Worm (Caenorhabditis elegans) whole organism, young adult: ENCODE results near the gene Y105C5A.15.

Experiments used
- B0035.1 ChIP-seq: sonication (generic microtip); optimal IDR thresholded peaks from 2 replicates; lab custom pipeline; 2016; ENCODE audit warnings: missing genetic modification characterization, mild to moderate bottlenecking, missing compliant biosample characterization, missing genotype, missing genetic modification reagents
- B0261.1 ChIP-seq: sonication (generic microtip); optimal IDR thresholded peaks from 2 replicates; lab custom pipeline; 2016; ENCODE audit warnings: mild to moderate bottlenecking, missing genetic modification characterization, moderate library complexity, missing compliant biosample characterization
- D2030.7 ChIP-seq: fragments of 200-800 bp; sonication (Bioruptor generic); IDR thresholded peaks from 2 replicates; pipeline ENCODE4 v1.3.6; 2022; ENCODE audit warnings: missing genetic modification reagents, missing genetic modification characterization, missing compliant biosample characterization
- K12H6.12 ChIP-seq: fragments of 200-800 bp; sonication (Bioruptor generic); optimal IDR thresholded peaks from 2 replicates; lab custom pipeline; 2018; ENCODE audit warnings: mild to moderate bottlenecking, missing genetic modification characterization, missing compliant biosample characterization
- Y53F4B.3 ChIP-seq: fragments of 200-800 bp; sonication (Bioruptor generic); IDR thresholded peaks from 2 replicates; pipeline ENCODE4 v1.3.6; 2022; ENCODE audit warnings: missing genetic modification reagents, missing genetic modification characterization, missing compliant biosample characterization
- Y53G8AR.9 ChIP-seq: fragments of 200-800 bp; sonication (Bioruptor generic); conservative IDR thresholded peaks from 2 replicates; pipeline ENCODE4 v1.3.6; 2022; ENCODE audit warnings: missing genetic modification reagents, missing genetic modification characterization, missing compliant biosample characterization
- ZK185.1 ChIP-seq: sonication (generic microtip); optimal IDR thresholded peaks from 2 replicates; lab custom pipeline; 2016; ENCODE audit warnings: mild to moderate bottlenecking, missing genetic modification characterization, missing compliant biosample characterization; ENCODE audit not compliant: poor library complexity, severe bottlenecking
- atf-7 ChIP-seq: sonication (generic microtip); optimal IDR thresholded peaks from 2 replicates; lab custom pipeline; 2017; ENCODE audit warnings: mild to moderate bottlenecking, missing genetic modification characterization, missing compliant biosample characterization
- attf-6 ChIP-seq: fragments of 200-800 bp; sonication (Bioruptor generic); IDR thresholded peaks from 2 replicates; pipeline ENCODE4 v1.3.6; 2022; ENCODE audit warnings: missing genetic modification reagents, missing genetic modification characterization, missing compliant biosample characterization
- ceh-100 ChIP-seq: fragments of 200-800 bp; sonication (Bioruptor generic); IDR thresholded peaks from 2 replicates; pipeline ENCODE4 v1.3.6; 2022; ENCODE audit warnings: missing genetic modification reagents, missing genetic modification characterization, missing compliant biosample characterization
- ceh-40 ChIP-seq: fragments of 200-800 bp; sonication (Bioruptor generic); IDR thresholded peaks from 2 replicates; pipeline ENCODE4 v1.3.6; 2022; ENCODE audit warnings: missing genetic modification characterization, missing compliant biosample characterization
- efl-1 ChIP-seq: fragments of 150-350 bp; optimal IDR thresholded peaks from 2 replicates; lab custom pipeline; 2014; ENCODE audit warnings: missing biosample characterization, missing genetic modification reagents, missing genetic modification characterization
- ekl-4 ChIP-seq: fragments of 200-800 bp; sonication (Bioruptor generic); IDR thresholded peaks from 2 replicates; pipeline ENCODE4 v1.3.6; 2022; ENCODE audit warnings: missing genetic modification reagents, missing genetic modification characterization, missing compliant biosample characterization
- hmg-1.2 ChIP-seq: fragments of 200-800 bp; sonication (Bioruptor generic); IDR thresholded peaks from 2 replicates; pipeline ENCODE4 v1.3.6; 2022; ENCODE audit warnings: missing genetic modification reagents, missing genetic modification characterization, missing compliant biosample characterization
- hsf-1 ChIP-seq: fragments of 200-800 bp; sonication (Bioruptor generic); IDR thresholded peaks from 2 replicates; pipeline ENCODE4 v1.3.6; 2022; ENCODE audit warnings: missing genetic modification reagents, missing genetic modification characterization, missing compliant biosample characterization
- lsl-1 ChIP-seq: fragments of 200-800 bp; sonication (Bioruptor generic); optimal IDR thresholded peaks from 2 replicates; lab custom pipeline; 2018; ENCODE audit warnings: mild to moderate bottlenecking, missing genetic modification characterization, moderate library complexity, missing compliant biosample characterization
- madf-3 ChIP-seq: fragments of 200-800 bp; sonication (Bioruptor generic); IDR thresholded peaks from 2 replicates; pipeline ENCODE4 v1.3.6; 2022; ENCODE audit warnings: missing genetic modification reagents, missing genetic modification characterization, missing compliant biosample characterization
- madf-6 ChIP-seq: fragments of 200-800 bp; sonication (Bioruptor generic); IDR thresholded peaks from 2 replicates; pipeline ENCODE4 v1.3.6; 2022; ENCODE audit warnings: missing genetic modification reagents, missing genetic modification characterization, missing compliant biosample characterization
- mcd-1 ChIP-seq: fragments of 200-800 bp; sonication (Bioruptor generic); IDR thresholded peaks from 2 replicates; pipeline ENCODE4 v1.3.6; 2022; ENCODE audit warnings: missing genetic modification reagents, missing genetic modification characterization, missing compliant biosample characterization
- pbrm-1 ChIP-seq: fragments of 200-800 bp; sonication (Bioruptor generic); IDR thresholded peaks from 2 replicates; pipeline ENCODE4 v1.3.6; 2022; ENCODE audit warnings: missing genetic modification reagents, missing genetic modification characterization, missing compliant biosample characterization
- pha-4 ChIP-seq: fragments of 150-350 bp; sonication (generic microtip); optimal IDR thresholded peaks from 2 replicates; lab custom pipeline; 2014; ENCODE audit warnings: missing biosample characterization, missing genetic modification reagents, missing genetic modification characterization
- rcor-1 ChIP-seq: fragments of 200-800 bp; sonication (Bioruptor generic); IDR thresholded peaks from 2 replicates; pipeline ENCODE4 v1.3.6; 2022; ENCODE audit warnings: missing genetic modification reagents, missing genetic modification characterization, missing compliant biosample characterization
- snpc-1.1 ChIP-seq: sonication (generic microtip); optimal IDR thresholded peaks from 2 replicates; lab custom pipeline; 2017; ENCODE audit warnings: missing genetic modification characterization, mild to moderate bottlenecking, missing compliant biosample characterization, antibody characterized with exemption, moderate library complexity, missing genotype, missing genetic modification reagents; ENCODE audit not compliant: insufficient read depth
- snpc-1.3 ChIP-seq: sonication (generic microtip); optimal IDR thresholded peaks from 2 replicates; lab custom pipeline; 2017; ENCODE audit warnings: missing genetic modification characterization, mild to moderate bottlenecking, missing compliant biosample characterization, antibody characterized with exemption, moderate library complexity, missing genotype, missing genetic modification reagents; ENCODE audit not compliant: insufficient read depth
- snpc-3.4 ChIP-seq: sonication (generic microtip); optimal IDR thresholded peaks from 2 replicates; lab custom pipeline; 2017; ENCODE audit warnings: missing genetic modification characterization, mild to moderate bottlenecking, missing compliant biosample characterization, antibody characterized with exemption, moderate library complexity, missing genotype, missing genetic modification reagents
- snpc-4 ChIP-seq, 5 experiments: fragments of 150-350 bp in 1 of 5; sonication (generic microtip) in 4 of 5; optimal IDR thresholded peaks; 2 replicates each; lab custom pipeline; 2014 to 2018; ENCODE audit warnings: missing genetic modification characterization in 5 of 5, missing biosample characterization in 3 of 5, antibody characterized with exemption in 2 of 5, mild to moderate bottlenecking in 2 of 5, missing compliant biosample characterization in 2 of 5, missing genotype in 2 of 5, moderate library complexity in 2 of 5, missing genetic modification reagents in 1 of 5
- tbp1 ChIP-seq: fragments of 200-800 bp; sonication (Bioruptor generic); optimal IDR thresholded peaks from 2 replicates; lab custom pipeline; 2018; ENCODE audit warnings: mild to moderate bottlenecking, missing genetic modification characterization, missing compliant biosample characterization
- ztf-18 ChIP-seq: sonication (generic microtip); optimal IDR thresholded peaks from 2 replicates; lab custom pipeline; 2016; ENCODE audit warnings: missing genotype, mild to moderate bottlenecking, missing genetic modification characterization, missing compliant biosample characterization
- ztf-22 ChIP-seq: fragments of 200-800 bp; sonication (Bioruptor generic); optimal IDR thresholded peaks from 2 replicates; lab custom pipeline; 2018; ENCODE audit warnings: mild to moderate bottlenecking, missing genetic modification characterization, moderate library complexity, missing compliant biosample characterization
- ztf-3 ChIP-seq: fragments of 200-800 bp; sonication (Bioruptor generic); optimal IDR thresholded peaks from 2 replicates; lab custom pipeline; 2018; ENCODE audit warnings: mild to moderate bottlenecking, missing genetic modification characterization, missing compliant biosample characterization

Gene Y105C5A.15

DNA sequence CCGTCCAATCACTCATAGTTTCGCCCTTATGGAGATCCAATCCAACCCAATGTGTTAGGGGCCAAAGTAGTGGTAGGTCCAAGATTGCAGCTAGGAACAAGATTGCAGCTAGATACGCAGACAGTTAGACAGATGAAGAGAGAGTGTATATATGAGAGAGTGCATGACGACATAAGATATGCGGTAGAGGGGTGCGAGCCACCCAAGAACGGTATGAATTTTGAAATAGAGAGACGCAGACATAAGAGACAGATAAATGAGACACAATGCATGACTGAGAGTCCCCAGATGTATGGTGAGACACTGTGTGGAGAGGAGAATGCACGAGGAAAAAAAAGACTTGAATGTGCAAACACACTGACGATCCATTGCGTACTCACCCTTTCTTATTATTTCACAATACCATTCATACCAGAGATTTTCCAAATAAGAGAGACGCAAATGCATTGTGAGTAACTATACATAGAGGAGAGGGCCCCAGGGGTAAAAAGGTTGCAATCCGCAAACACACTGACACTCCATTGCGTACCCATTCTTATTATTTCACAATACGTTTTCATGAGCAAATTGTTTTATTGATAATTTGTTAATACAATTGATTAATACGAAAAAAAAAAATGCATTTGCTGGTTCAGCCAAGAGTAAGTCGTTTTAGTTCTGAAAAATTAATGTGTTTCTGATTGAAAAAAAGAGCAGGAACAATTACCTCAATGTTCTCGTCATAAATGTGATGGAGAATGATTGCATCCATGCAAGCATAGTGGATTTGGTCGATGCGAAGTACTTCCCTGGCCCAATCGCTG lies 42.4 kb upstream of the Y105C5A.15 start, which contains the start of the genes Y105C5A.1268 and Y105C5A.1272 (continued):
- TF ChIP-seq atf-7 (tag; lab: Kevin White, UChicago): peak; percentile 75
- TF ChIP-seq snpc-4 (GFP tag; optimal IDR thresholded peaks at IDR 0.05; lab: Kevin White, UChicago): peak; percentile 13
- peak in 2 of 4 experiments; percentile 81 to 83 for TF ChIP-seq snpc-4 (tag; optimal IDR thresholded peaks at IDR 0.05; lab: Kevin White, UChicago)
- TF ChIP-seq pbrm-1 (GFP tag; lab: Robert Waterston, UW): peak; percentile 100

DNA sequence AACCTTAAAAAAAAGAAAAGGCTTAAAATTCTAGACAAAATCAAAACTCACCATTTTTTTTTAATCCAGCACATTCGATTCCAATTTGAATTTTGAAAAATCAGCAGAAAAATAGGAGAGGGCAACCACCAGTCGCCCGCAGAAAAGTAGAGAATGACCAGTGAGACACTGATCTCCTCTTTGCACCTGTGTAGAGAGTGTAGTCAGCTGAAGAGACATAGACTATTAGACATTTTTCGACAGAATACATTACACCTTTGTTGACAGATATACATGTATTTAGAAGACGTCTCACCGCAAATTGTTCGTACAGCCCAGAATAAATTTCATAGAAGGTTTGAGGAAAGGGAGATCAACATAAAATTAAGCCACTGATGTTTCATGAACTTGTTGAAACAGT lies 40.8 kb upstream of the Y105C5A.15 start:
- TF ChIP-seq B0035.1 (tag; lab: Kevin White, UChicago): no peak
- TF ChIP-seq hmg-1.2 (GFP tag; lab: Robert Waterston, UW): peak; percentile 76; the same call in 1 of the 2 replicates

DNA sequence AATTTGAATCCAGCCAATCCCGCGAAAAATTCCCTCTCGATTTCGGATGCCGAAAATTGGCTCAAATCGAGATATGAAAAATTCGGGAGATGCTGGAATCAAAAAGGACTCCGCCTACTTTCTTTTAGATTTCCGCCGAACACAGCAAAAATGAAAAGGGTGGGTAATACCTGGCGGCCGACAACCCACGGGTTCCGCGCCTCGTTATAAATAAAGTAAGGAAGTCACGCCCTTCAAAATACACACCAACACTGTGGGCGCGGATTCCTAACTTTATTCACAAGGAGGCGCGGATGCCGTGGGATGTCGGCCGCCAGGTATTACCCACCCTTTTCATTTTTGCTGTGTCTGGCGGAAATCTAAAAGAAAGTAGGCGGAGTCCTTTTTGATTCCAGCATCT lies 39.8 kb upstream of the Y105C5A.15 start:
- TF ChIP-seq hsf-1 (peak; percentile 83), attf-6 (GFP tag; lab: Robert Waterston, UW) (peak; percentile 100), snpc-1.1 (tag; lab: Kevin White, UChicago) (peak; percentile 83), Y53G8AR.9 (GFP tag; lab: Robert Waterston, UW) (0 out of 2 replicates have a peak, but pooled peaks have one; percentile 34), pbrm-1 (GFP tag; lab: Robert Waterston, UW) (peak; percentile 92), hmg-1.2 (GFP tag; lab: Robert Waterston, UW) (peak; percentile 64), snpc-1.3 (tag; lab: Kevin White, UChicago) (peak; percentile 61), madf-3 (0 out of 2 replicates have a peak, but pooled peaks have one; percentile 53), snpc-3.4 (tag; lab: Kevin White, UChicago) (peak; percentile 9), ztf-18 (tag; lab: Kevin White, UChicago) (peak; percentile 27), lsl-1 (GFP tag; lab: Kevin White, UChicago) (peak; percentile 6), snpc-4 (GFP tag; optimal IDR thresholded peaks at IDR 0.05; lab: Kevin White, UChicago) (peak; percentile 92), snpc-4 (tag; optimal IDR thresholded peaks at IDR 0.05; lab: Kevin White, UChicago) (peak; percentile 89 to 98 (median 93)), tbp1 (GFP tag; lab: Kevin White, UChicago) (peak; percentile 49), ceh-100 (GFP tag; lab: Robert Waterston, UW) (peak; percentile 31; the same call in 1 of the 2 replicates), ekl-4 (GFP tag; lab: Robert Waterston, UW) (peak; percentile 16; the same call in 1 of the 2 replicates), madf-6 (peak; percentile 62), D2030.7 (GFP tag; lab: Robert Waterston, UW) (peak; percentile 71), rcor-1 (GFP tag; lab: Robert Waterston, UW) (peak; percentile 82), mcd-1 (GFP tag; lab: Robert Waterston, UW) (peak; percentile 46; the same call in 1 of the 2 replicates)

DNA sequence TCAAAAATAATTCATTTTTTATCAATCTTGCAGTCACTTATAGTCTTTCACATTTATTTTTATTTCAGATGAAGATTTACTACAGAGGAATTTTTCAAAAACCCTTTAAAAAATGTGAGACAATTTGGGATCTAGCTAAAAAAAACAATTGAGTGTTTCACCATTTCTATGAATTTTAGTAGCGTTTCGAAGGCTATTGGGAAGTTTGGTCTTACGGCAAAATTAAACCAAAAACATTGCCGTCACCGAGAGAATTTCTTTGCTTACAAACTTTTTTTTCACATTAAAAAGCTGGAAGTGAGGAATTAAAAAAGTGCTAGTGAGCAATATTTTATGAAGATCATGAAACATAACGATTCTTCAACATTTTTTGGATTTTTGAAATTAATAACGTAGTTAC lies 30.6 kb upstream of the Y105C5A.15 start:
- TF ChIP-seq pha-4 (no peak), K12H6.12 (tag; lab: Kevin White, UChicago) (no peak), attf-6 (GFP tag; lab: Robert Waterston, UW) (peak; percentile 72), snpc-4 (GFP tag; optimal IDR thresholded peaks at IDR 0.05; lab: Kevin White, UChicago) (no peak), snpc-4 (tag; optimal IDR thresholded peaks at IDR 0.05; lab: Kevin White, UChicago) (peak in 1 of 4 experiments; percentile 30), ZK185.1 (tag; lab: Kevin White, UChicago) (no peak), ceh-40 (GFP tag; lab: Robert Waterston, UW) (no peak), Y53F4B.3 (GFP tag; lab: Robert Waterston, UW) (no peak), efl-1 (GFP tag; lab: Kevin White, UChicago) (no peak), ztf-3 (GFP tag; lab: Kevin White, UChicago) (no peak), B0261.1 (tag; lab: Kevin White, UChicago) (no peak), ztf-22 (GFP tag; lab: Kevin White, UChicago) (no peak)
